Fruit fly (Drosophila melanogaster) whole organism, embryonic: Measurements from ENCODE around the gene twf.

Source experiments
- Aef1 ChIP-seq: fragments of 200-800 bp; sonication (Bioruptor generic); IDR thresholded peaks from 3 replicates; pipeline ENCODE4 v1.3.6; 2022; ENCODE audit warnings: missing biosample characterization, missing genetic modification characterization
- Bgb ChIP-seq: fragments of 200-800 bp; sonication (Bioruptor generic); IDR thresholded peaks from 2 replicates; pipeline ENCODE4 v1.3.6; 2022; ENCODE audit warnings: missing biosample characterization, missing genetic modification characterization; ENCODE audit not compliant: partially characterized antibody
- CG11695 ChIP-seq: fragments of 200-800 bp; sonication (Bioruptor generic); IDR thresholded peaks from 3 replicates; pipeline ENCODE4 v1.3.6; 2022; ENCODE audit warnings: missing biosample characterization, missing genetic modification characterization
- CG11723 ChIP-seq: fragments of 200-800 bp; sonication (Bioruptor generic); optimal IDR thresholded peaks from 2 replicates; lab custom pipeline; 2017; ENCODE audit warnings: missing biosample characterization, mild to moderate bottlenecking, missing genetic modification characterization
- CG12104 ChIP-seq: fragments of 200-800 bp; sonication (Bioruptor generic); optimal IDR thresholded peaks from 3 replicates; lab custom pipeline; 2016; ENCODE audit warnings: missing biosample characterization, missing genetic modification characterization
- CG14014 ChIP-seq: fragments of 200-800 bp; sonication (Bioruptor generic); IDR thresholded peaks from 2 replicates; pipeline ENCODE4 v1.3.6; 2022; ENCODE audit warnings: missing biosample characterization, missing genetic modification characterization
- CG15696 ChIP-seq: fragments of 200-800 bp; sonication (Bioruptor generic); optimal IDR thresholded peaks from 2 replicates; lab custom pipeline; 2019; ENCODE audit warnings: missing biosample characterization, mild to moderate bottlenecking, missing genetic modification characterization, moderate library complexity
- CG16815 ChIP-seq: fragments of 200-800 bp; sonication (Bioruptor generic); optimal IDR thresholded peaks from 3 replicates; lab custom pipeline; 2017; ENCODE audit warnings: missing biosample characterization, mild to moderate bottlenecking, missing genetic modification characterization
- CG17359 ChIP-seq: fragments of 200-800 bp; sonication (Bioruptor generic); optimal IDR thresholded peaks from 3 replicates; lab custom pipeline; 2018; ENCODE audit warnings: missing biosample characterization, mild to moderate bottlenecking, missing genetic modification characterization, moderate library complexity
- CG3163 ChIP-seq: fragments of 200-800 bp; sonication (Bioruptor generic); optimal IDR thresholded peaks from 3 replicates; lab custom pipeline; 2016; ENCODE audit warnings: missing biosample characterization, missing genetic modification characterization
- CG3407 ChIP-seq: fragments of 200-800 bp; sonication (Bioruptor generic); optimal IDR thresholded peaks from 2 replicates; lab custom pipeline; 2018; ENCODE audit warnings: missing biosample characterization, mild to moderate bottlenecking, missing genetic modification characterization
- CG4282 ChIP-seq: fragments of 200-800 bp; sonication (Bioruptor generic); optimal IDR thresholded peaks from 2 replicates; lab custom pipeline; 2016; ENCODE audit warnings: missing biosample characterization, missing genetic modification characterization
- CG43689 ChIP-seq: fragments of 200-800 bp; sonication (Bioruptor generic); IDR thresholded peaks from 2 replicates; pipeline ENCODE4 v1.3.6; 2022; ENCODE audit warnings: missing biosample characterization, missing genetic modification characterization
- CG4424 ChIP-seq: fragments of 200-800 bp; sonication (Bioruptor generic); optimal IDR thresholded peaks from 3 replicates; lab custom pipeline; 2016; ENCODE audit warnings: missing biosample characterization, missing genetic modification characterization
- CG6254 ChIP-seq: fragments of 200-800 bp; sonication (Bioruptor generic); optimal IDR thresholded peaks from 3 replicates; lab custom pipeline; 2017; ENCODE audit warnings: mild to moderate bottlenecking, missing biosample characterization, missing genetic modification reagents, missing genetic modification characterization
- CG7271 ChIP-seq: fragments of 200-800 bp; sonication (Bioruptor generic); optimal IDR thresholded peaks from 2 replicates; lab custom pipeline; 2018; ENCODE audit warnings: missing biosample characterization, mild to moderate bottlenecking, missing genetic modification characterization, moderate library complexity
- CG8359 ChIP-seq: fragments of 200-800 bp; sonication (Bioruptor generic); optimal IDR thresholded peaks from 2 replicates; lab custom pipeline; 2017; ENCODE audit warnings: missing biosample characterization, mild to moderate bottlenecking, missing genetic modification characterization, borderline replicate concordance
- D19A ChIP-seq: fragments of 200-800 bp; optimal IDR thresholded peaks from 3 replicates; lab custom pipeline; 2019; ENCODE audit warnings: missing biosample characterization, mild to moderate bottlenecking, missing genetic modification characterization, moderate library complexity
- Dfd ChIP-seq, 2 experiments: fragments of >200 bp; optimal IDR thresholded peaks; 2 replicates each; lab custom pipeline; 2017; ENCODE audit warnings: missing biosample characterization in 2 of 2, missing genetic modification characterization in 2 of 2
- Drgx ChIP-seq: fragments of 200-800 bp; sonication (Bioruptor generic); IDR thresholded peaks from 2 replicates; pipeline ENCODE4 v1.3.6; 2022; ENCODE audit warnings: missing biosample characterization, missing genetic modification characterization
- Ets97D ChIP-seq: fragments of 200-800 bp; sonication (Bioruptor generic); optimal IDR thresholded peaks from 3 replicates; lab custom pipeline; 2016; ENCODE audit warnings: missing biosample characterization, missing genetic modification characterization
- NFAT ChIP-seq: fragments of 200-800 bp; sonication (Bioruptor generic); IDR thresholded peaks from 2 replicates; pipeline ENCODE4 v1.3.6; 2022; ENCODE audit warnings: missing biosample characterization, missing genetic modification characterization
- Oaz ChIP-seq: fragments of 200-800 bp; sonication (Bioruptor generic); IDR thresholded peaks from 2 replicates; pipeline ENCODE4 v1.3.6; 2022; ENCODE audit warnings: missing biosample characterization, missing genetic modification characterization
- Opbp ChIP-seq: fragments of 200-800 bp; sonication (Bioruptor generic); IDR thresholded peaks from 3 replicates; pipeline ENCODE4 v1.3.6; 2022; ENCODE audit warnings: missing biosample characterization, missing genetic modification characterization; ENCODE audit not compliant: partially characterized antibody
- Pdp1 ChIP-seq, 2 experiments: fragments of 200-800 bp; sonication (Bioruptor generic); optimal IDR thresholded peaks; 3 replicates each; lab custom pipeline; 2016; ENCODE audit warnings: missing biosample characterization in 2 of 2, missing genetic modification characterization in 2 of 2, mild to moderate bottlenecking in 1 of 2, moderate library complexity in 1 of 2
- Six4 ChIP-seq: fragments of 200-800 bp; sonication (Bioruptor generic); optimal IDR thresholded peaks from 2 replicates; lab custom pipeline; 2016; ENCODE audit warnings: missing biosample characterization, missing genetic modification characterization
- Sox100B ChIP-seq: fragments of 200-800 bp; sonication (Bioruptor generic); optimal IDR thresholded peaks from 3 replicates; lab custom pipeline; 2018; ENCODE audit warnings: missing biosample characterization, mild to moderate bottlenecking, missing genetic modification characterization
- Stat92E ChIP-seq, 3 experiments: fragments of >200 bp in 2 of 3; fragments of 200-800 bp in 1 of 3; sonication (Bioruptor generic) in 1 of 3; optimal IDR thresholded peaks; 2 replicates each; lab custom pipeline; 2017 to 2019; ENCODE audit warnings: missing biosample characterization in 3 of 3, missing genetic modification characterization in 3 of 3, mild to moderate bottlenecking in 1 of 3, moderate library complexity in 1 of 3
- TFAM ChIP-seq: fragments of 200-800 bp; sonication (Bioruptor generic); optimal IDR thresholded peaks from 2 replicates; lab custom pipeline; 2017; ENCODE audit warnings: missing biosample characterization, missing genetic modification characterization, inconsistent platforms
- br ChIP-seq: fragments of >200 bp; optimal IDR thresholded peaks from 2 replicates; lab custom pipeline; 2017
- chm ChIP-seq: fragments of 200-800 bp; sonication (Bioruptor generic); IDR thresholded peaks from 2 replicates; pipeline ENCODE4 v1.3.6; 2022; ENCODE audit warnings: missing biosample characterization, missing genetic modification characterization
- chn ChIP-seq: fragments of 200-800 bp; sonication (Bioruptor generic); optimal IDR thresholded peaks from 2 replicates; lab custom pipeline; 2016; ENCODE audit warnings: missing biosample characterization, missing genetic modification characterization
- disco-r ChIP-seq: fragments of 200-800 bp; sonication (Bioruptor generic); optimal IDR thresholded peaks from 2 replicates; lab custom pipeline; 2016; ENCODE audit warnings: missing biosample characterization, missing genetic modification characterization
- fru ChIP-seq: fragments of >200 bp; optimal IDR thresholded peaks from 2 replicates; lab custom pipeline; 2017
- ftz-f1 ChIP-seq: fragments of 200-800 bp; sonication (Bioruptor generic); optimal IDR thresholded peaks from 2 replicates; lab custom pipeline; 2016; ENCODE audit warnings: missing biosample characterization, missing genetic modification characterization
- gem ChIP-seq: fragments of 200-800 bp; sonication (Bioruptor generic); optimal IDR thresholded peaks from 2 replicates; lab custom pipeline; 2019; ENCODE audit warnings: missing biosample characterization, mild to moderate bottlenecking, missing genetic modification characterization, moderate library complexity
- grau ChIP-seq: fragments of 200-800 bp; optimal IDR thresholded peaks from 3 replicates; lab custom pipeline; 2019; ENCODE audit warnings: missing biosample characterization, mild to moderate bottlenecking, missing genetic modification characterization, moderate library complexity
- klu ChIP-seq: fragments of 200-800 bp; sonication (Bioruptor generic); IDR thresholded peaks from 2 replicates; pipeline ENCODE4 v1.3.6; 2022; ENCODE audit warnings: missing biosample characterization, missing genetic modification characterization
- mld ChIP-seq: fragments of 200-800 bp; sonication (Bioruptor generic); IDR thresholded peaks from 3 replicates; pipeline ENCODE4 v1.3.6; 2022; ENCODE audit warnings: missing biosample characterization, missing genetic modification characterization; ENCODE audit not compliant: partially characterized antibody
- org-1 ChIP-seq: fragments of 200-800 bp; sonication (Bioruptor generic); optimal IDR thresholded peaks from 2 replicates; lab custom pipeline; 2017; ENCODE audit warnings: missing biosample characterization, missing genetic modification characterization
- repo ChIP-seq: fragments of 200-800 bp; sonication (Bioruptor generic); optimal IDR thresholded peaks from 2 replicates; lab custom pipeline; 2016; ENCODE audit warnings: missing biosample characterization, missing genetic modification characterization
- rib ChIP-seq: fragments of 200-800 bp; sonication (Bioruptor generic); IDR thresholded peaks from 2 replicates; pipeline ENCODE4 v1.3.6; 2022; ENCODE audit warnings: missing biosample characterization, missing genetic modification characterization
- seq ChIP-seq: fragments of 200-800 bp; sonication (Bioruptor generic); IDR thresholded peaks from 2 replicates; pipeline ENCODE4 v1.3.6; 2022; ENCODE audit warnings: missing biosample characterization, missing genetic modification characterization
- shn ChIP-seq: fragments of 200-800 bp; sonication (Bioruptor generic); optimal IDR thresholded peaks from 3 replicates; lab custom pipeline; 2016; ENCODE audit warnings: missing biosample characterization, missing genetic modification characterization
- stc ChIP-seq: fragments of 200-800 bp; sonication (Bioruptor generic); IDR thresholded peaks from 2 replicates; pipeline ENCODE4 v1.3.6; 2022; ENCODE audit warnings: missing biosample characterization, missing genetic modification characterization
- tup ChIP-seq: fragments of 200-800 bp; sonication (Bioruptor generic); optimal IDR thresholded peaks from 2 replicates; lab custom pipeline; 2016; ENCODE audit warnings: missing biosample characterization, mild to moderate bottlenecking, missing genetic modification characterization, moderate library complexity
- unc-4 ChIP-seq: fragments of 200-800 bp; sonication (Bioruptor generic); IDR thresholded peaks from 2 replicates; pipeline ENCODE4 v1.3.6; 2022; ENCODE audit warnings: missing biosample characterization, missing genetic modification characterization; ENCODE audit not compliant: partially characterized antibody
- zen ChIP-seq: fragments of 200-800 bp; sonication (Bioruptor generic); optimal IDR thresholded peaks from 3 replicates; lab custom pipeline; 2018; ENCODE audit warnings: missing biosample characterization, mild to moderate bottlenecking, missing genetic modification characterization, moderate library complexity
- zen2 ChIP-seq: fragments of 200-800 bp; sonication (Bioruptor generic); IDR thresholded peaks from 3 replicates; pipeline ENCODE4 v1.3.6; 2022; ENCODE audit warnings: missing biosample characterization, missing genetic modification characterization; ENCODE audit not compliant: partially characterized antibody

Gene twf

dm6 chr3R:14088887-14089567, 33.4 kb upstream of the twf start, which contains the start of gene Npc2b (continued):
- peak; percentile 73 for TF ChIP-seq gem (tag; lab: Kevin White, UChicago)
- TF ChIP-seq NFAT (GFP tag; lab: Robert Waterston, UW), result peak; percentile 43; the same call in 1 of the 2 replicates
- TF ChIP-seq CG16815, result peak; percentile 21
- TF ChIP-seq shn, result peak; percentile 49
- TF ChIP-seq TFAM, result no peak
- TF ChIP-seq disco-r (GFP tag; lab: Kevin White, UChicago), result peak; percentile 52
- TF ChIP-seq Aef1, result peak; percentile 56; the same call in 2 of the 3 replicates
- no peak for TF ChIP-seq tup (GFP tag; lab: Kevin White, UChicago)
- peak; percentile 13; the same call in 1 of the 2 replicates for TF ChIP-seq Drgx (GFP tag; lab: Robert Waterston, UW)
- TF ChIP-seq Stat92E (GFP tag; optimal IDR thresholded peaks at IDR 0.05; lab: Kevin White, UChicago), result peak in 1 of 3 experiments; percentile 3
- no peak for TF ChIP-seq repo (GFP tag; lab: Kevin White, UChicago)
- TF ChIP-seq fru (lab: Kevin White, UChicago), result no peak
- no peak for TF ChIP-seq mld (GFP tag; lab: Robert Waterston, UW)
- TF ChIP-seq org-1 (GFP tag; lab: Kevin White, UChicago), result no peak
- no peak for TF ChIP-seq Dfd (GFP tag; optimal IDR thresholded peaks at IDR 0.05; lab: Kevin White, UChicago)
- peak; percentile 48; the same call in 1 of the 2 replicates for TF ChIP-seq CG14014 (GFP tag; lab: Robert Waterston, UW)
- peak; percentile 36 for TF ChIP-seq Sox100B (GFP tag; lab: Kevin White, UChicago)
- 0 out of 2 replicates have a peak, but pooled peaks have one; percentile 19 for TF ChIP-seq seq (GFP tag; lab: Robert Waterston, UW)
- peak; percentile 63 for TF ChIP-seq grau (tag; lab: Kevin White, UChicago)
- TF ChIP-seq CG6254, result peak; percentile 14
- TF ChIP-seq CG11723 (GFP tag; lab: Kevin White, UChicago), result no peak
- no peak for TF ChIP-seq rib
- peak; percentile 19 for TF ChIP-seq CG12104 (GFP tag; lab: Kevin White, UChicago)
- TF ChIP-seq zen2 (GFP tag; lab: Robert Waterston, UW), result no peak
- TF ChIP-seq ftz-f1, result no peak
- TF ChIP-seq Opbp (GFP tag; lab: Robert Waterston, UW), result peak; percentile 65; the same call in 2 of the 3 replicates
- peak; percentile 7 for TF ChIP-seq Six4
- TF ChIP-seq CG4424 (GFP tag; lab: Kevin White, UChicago), result peak; percentile 22
- TF ChIP-seq Ets97D (GFP tag; lab: Kevin White, UChicago), result peak; percentile 49
- TF ChIP-seq CG4282, result peak; percentile 37
- TF ChIP-seq chn (GFP tag; lab: Kevin White, UChicago), result peak; percentile 39
- TF ChIP-seq CG3407, result peak; percentile 41
- TF ChIP-seq Bgb (GFP tag; lab: Robert Waterston, UW), result peak; percentile 81
- peak; percentile 23 for TF ChIP-seq CG3163 (GFP tag; lab: Kevin White, UChicago)
- peak; percentile 36 for TF ChIP-seq CG8359 (GFP tag; lab: Kevin White, UChicago)
- peak; percentile 49 for TF ChIP-seq D19A
- TF ChIP-seq br (lab: Kevin White, UChicago), result no peak
- 0 out of 2 replicates have a peak, but pooled peaks have one; percentile 14 for TF ChIP-seq klu (GFP tag; lab: Robert Waterston, UW)
- TF ChIP-seq CG15696 (tag; lab: Kevin White, UChicago), result peak; percentile 52
- TF ChIP-seq zen (tag; lab: Kevin White, UChicago), result peak; percentile 11
- TF ChIP-seq Oaz (GFP tag; lab: Robert Waterston, UW), result 0 out of 2 replicates have a peak, but pooled peaks have one; percentile 21
- no peak for TF ChIP-seq chm (GFP tag; lab: Robert Waterston, UW)
- no peak for TF ChIP-seq CG11695
- TF ChIP-seq CG17359 (tag; lab: Kevin White, UChicago), result peak; percentile 70
- TF ChIP-seq CG43689 (GFP tag; lab: Robert Waterston, UW), result no peak
- TF ChIP-seq unc-4 (GFP tag; lab: Robert Waterston, UW), result no peak
- TF ChIP-seq CG7271, result no peak
- TF ChIP-seq Pdp1 (GFP tag; optimal IDR thresholded peaks at IDR 0.05; lab: Kevin White, UChicago), result peak; percentile 54 to 86
- peak; percentile 9; the same call in 1 of the 2 replicates for TF ChIP-seq stc (GFP tag; lab: Robert Waterston, UW)
